Worm (Caenorhabditis elegans): Measurements from ENCODE around the gene dct-6.
A peak's percentile ranks its signal among the peaks of the same experiment; 100 is the strongest.

The dct-6 gene

ce11 chrIII:6008989-6009610 is 42.9 kb downstream of the dct-6 start, which contains the start of the genes gcna-1 and eftu-2 (continued):
- no peak for TF ChIP-seq zip-4 (GFP tag; optimal IDR thresholded peaks at IDR 0.05)
- TF ChIP-seq efl-3 (GFP tag; optimal IDR thresholded peaks at IDR 0.05), result no peak
- no peak for TF ChIP-seq Y116A8C.19 (tag; optimal IDR thresholded peaks at IDR 0.05; ENCODE audit: borderline replicate concordance)
- TF ChIP-seq alr-1 (tag; optimal IDR thresholded peaks at IDR 0.05; ENCODE audit: borderline replicate concordance), result no peak
- peak; percentile 31 for TF ChIP-seq snpc-4 (tag; optimal IDR thresholded peaks at IDR 0.05)
- TF ChIP-seq nhr-11 (tag; optimal IDR thresholded peaks at IDR 0.05), result no peak
- TF ChIP-seq fkh-4 (tag; optimal IDR thresholded peaks at IDR 0.05; ENCODE audit: borderline replicate concordance), result no peak
- no peak for TF ChIP-seq C04F5.9 (tag; optimal IDR thresholded peaks at IDR 0.05)
- peak; percentile 56 for TF ChIP-seq irx-1 (tag; optimal IDR thresholded peaks at IDR 0.05)
- peak; percentile 64 for TF ChIP-seq nhr-20 (tag; optimal IDR thresholded peaks at IDR 0.05)
- peak in 1 of 2 experiments; percentile 25 for TF ChIP-seq mdl-1 (tag; optimal IDR thresholded peaks at IDR 0.05)
- no peak for TF ChIP-seq blmp-1 (tag; optimal IDR thresholded peaks at IDR 0.05)
- TF ChIP-seq ceh-63 (GFP tag; optimal IDR thresholded peaks at IDR 0.05), result no peak
- TF ChIP-seq aha-1 (tag; optimal IDR thresholded peaks at IDR 0.05), result no peak
- TF ChIP-seq egl-27 (tag; optimal IDR thresholded peaks at IDR 0.05), result no peak
- peak; percentile 76 for TF ChIP-seq F16B12.6 (tag; optimal IDR thresholded peaks at IDR 0.05)
- TF ChIP-seq hlh-17 (GFP tag; optimal IDR thresholded peaks at IDR 0.05; ENCODE audit: borderline replicate concordance), result no peak
- no peak for TF ChIP-seq unc-130 (tag; optimal IDR thresholded peaks at IDR 0.05)
- no peak for TF ChIP-seq ztf-4 (tag; optimal IDR thresholded peaks at IDR 0.05)
- TF ChIP-seq skn-1 (tag; optimal IDR thresholded peaks at IDR 0.05), result no peak
- no peak for TF ChIP-seq tlp-1 (tag; optimal IDR thresholded peaks at IDR 0.05)
- TF ChIP-seq lin-13 (GFP tag; optimal IDR thresholded peaks at IDR 0.05), result peak; percentile 19
- no peak for TF ChIP-seq jun-1 (tag; optimal IDR thresholded peaks at IDR 0.05)
- TF ChIP-seq lin-39 (tag; optimal IDR thresholded peaks at IDR 0.05), result no peak
- no peak for TF ChIP-seq rnt-1 (tag; optimal IDR thresholded peaks at IDR 0.05)
- no peak for TF ChIP-seq nhr-12 (tag; optimal IDR thresholded peaks at IDR 0.05)
- no peak for TF ChIP-seq sox-4 (tag; optimal IDR thresholded peaks at IDR 0.05)
- TF ChIP-seq hlh-4 (tag; optimal IDR thresholded peaks at IDR 0.05), result no peak
- TF ChIP-seq unc-30 (tag; optimal IDR thresholded peaks at IDR 0.05), result no peak
- no peak for TF ChIP-seq hpl-2 (GFP tag; optimal IDR thresholded peaks at IDR 0.05)
- no peak for TF ChIP-seq fkh-8 (tag; optimal IDR thresholded peaks at IDR 0.05)
- TF ChIP-seq pqm-1 (tag; optimal IDR thresholded peaks at IDR 0.05), result no peak
- no peak for TF ChIP-seq unc-62 (GFP tag; optimal IDR thresholded peaks at IDR 0.05)
- TF ChIP-seq zag-1 (tag; optimal IDR thresholded peaks at IDR 0.05), result no peak
- peak; percentile 61 for TF ChIP-seq egl-13 (tag; optimal IDR thresholded peaks at IDR 0.05)
- no peak for TF ChIP-seq ceh-88 (GFP tag; IDR thresholded peaks at IDR 0.05)
- TF ChIP-seq fkh-10 (GFP tag; optimal IDR thresholded peaks at IDR 0.05), result no peak
- peak; percentile 72 for TF ChIP-seq nhr-47 (tag; optimal IDR thresholded peaks at IDR 0.05)
- TF ChIP-seq lir-3 (tag; optimal IDR thresholded peaks at IDR 0.05; ENCODE audit: poor library complexity), result no peak
- TF ChIP-seq nhr-84 (tag; optimal IDR thresholded peaks at IDR 0.05), result no peak
- no peak for TF ChIP-seq nhr-237 (tag; optimal IDR thresholded peaks at IDR 0.05)
- TF ChIP-seq nhr-90 (tag; optimal IDR thresholded peaks at IDR 0.05; ENCODE audit: poor library complexity), result peak; percentile 43
- TF ChIP-seq sup-37 (GFP tag; optimal IDR thresholded peaks at IDR 0.05), result no peak
- no peak for TF ChIP-seq ces-1 (GFP tag; optimal IDR thresholded peaks at IDR 0.05)
- no peak for TF ChIP-seq ztf-11 (tag; optimal IDR thresholded peaks at IDR 0.05)
- peak; percentile 60 for TF ChIP-seq swsn-7 (tag; optimal IDR thresholded peaks at IDR 0.05)
- TF ChIP-seq nhr-28 (tag; optimal IDR thresholded peaks at IDR 0.05), result no peak
- no peak for TF ChIP-seq pag-3 (tag; optimal IDR thresholded peaks at IDR 0.05; ENCODE audit: borderline replicate concordance, insufficient read depth)
- TF ChIP-seq nhr-85 (tag), result peak; percentile 69

Measured in whole organism, L1 larva.